Worm (Caenorhabditis elegans): ENCODE results near the gene F46G11.4.

The F46G11.4 gene

ce11 chrX:5782153-5782552 is 16.4 kb downstream of the F46G11.4 start, which contains the start of gene gakh-1 (continued):
- TF ChIP-seq nhr-48 (tag; optimal IDR thresholded peaks at IDR 0.05) (peak; percentile 38), T20F7.1 (GFP tag; optimal IDR thresholded peaks at IDR 0.05) (peak; percentile 52), ceh-44 (GFP tag; IDR thresholded peaks at IDR 0.05) (no peak), T26A8.4 (GFP tag; IDR thresholded peaks at IDR 0.05) (no peak), mes-2 (tag; optimal IDR thresholded peaks at IDR 0.05; ENCODE audit: poor library complexity, severe bottlenecking) (peak; percentile 72), unc-39 (tag; optimal IDR thresholded peaks at IDR 0.05) (no peak), F49E8.2 (tag; optimal IDR thresholded peaks at IDR 0.05; ENCODE audit: borderline replicate concordance) (no peak), set-16 (GFP tag; IDR thresholded peaks at IDR 0.05) (no peak), ctbp-1 (GFP tag; IDR thresholded peaks at IDR 0.05) (peak; percentile 50; the same call in 1 of the 2 replicates), lin-29 (GFP tag; IDR thresholded peaks at IDR 0.05) (no peak), ZK337.2 (GFP tag; IDR thresholded peaks at IDR 0.05) (no peak), nhr-28 (tag; optimal IDR thresholded peaks at IDR 0.05) (peak; percentile 31), egl-27 (tag; optimal IDR thresholded peaks at IDR 0.05) (no peak), nhr-6 (tag; optimal IDR thresholded peaks at IDR 0.05) (peak; percentile 39), daf-8 (GFP tag; IDR thresholded peaks at IDR 0.05) (no peak), lin-38 (GFP tag; IDR thresholded peaks at IDR 0.05) (no peak), D1046.2 (GFP tag; IDR thresholded peaks at IDR 0.05) (no peak), madf-9 (GFP tag; conservative IDR thresholded peaks at IDR 0.05) (no peak), lin-13 (GFP tag; optimal IDR thresholded peaks at IDR 0.05) (no peak), ztf-7 (tag; optimal IDR thresholded peaks at IDR 0.05) (peak; percentile 11), dve-1 (tag; optimal IDR thresholded peaks at IDR 0.05; ENCODE audit: insufficient read depth) (peak; percentile 73), daf-16 (GFP tag; optimal IDR thresholded peaks at IDR 0.05) (peak in 1 of 2 experiments; percentile 24), daf-16 (tag; optimal IDR thresholded peaks at IDR 0.05) (peak; percentile 36), nhr-42 (GFP tag; IDR thresholded peaks at IDR 0.05) (0 out of 2 replicates have a peak, but pooled peaks have one; percentile 18), spr-3 (GFP tag; optimal IDR thresholded peaks at IDR 0.05) (peak; percentile 13), hlh-11 (tag; optimal IDR thresholded peaks at IDR 0.05) (peak; percentile 79), dmd-6 (GFP tag; IDR thresholded peaks at IDR 0.05) (peak; percentile 57), daf-19 (GFP tag; conservative IDR thresholded peaks at IDR 0.05) (0 out of 2 replicates have a peak, but pooled peaks have one; percentile 51), vab-7 (GFP tag; IDR thresholded peaks at IDR 0.05) (no peak), mxl-3 (GFP tag; optimal IDR thresholded peaks at IDR 0.05) (peak; percentile 62), zag-1 (tag; optimal IDR thresholded peaks at IDR 0.05) (no peak), rbr-2 (tag; optimal IDR thresholded peaks at IDR 0.05) (peak; percentile 67), F26F4.8 (GFP tag; conservative IDR thresholded peaks at IDR 0.05) (no peak), snpc-4 (tag; optimal IDR thresholded peaks at IDR 0.05) (no peak), nhr-102 (tag; optimal IDR thresholded peaks at IDR 0.05) (peak; percentile 54), F44E2.7 (GFP tag; IDR thresholded peaks at IDR 0.05) (no peak), hif-1 (tag; optimal IDR thresholded peaks at IDR 0.05) (no peak), aly-2 (tag; optimal IDR thresholded peaks at IDR 0.05) (no peak), lim-7 (GFP tag; IDR thresholded peaks at IDR 0.05) (no peak), hlh-30 (tag; optimal IDR thresholded peaks at IDR 0.05; ENCODE audit: insufficient read depth) (peak; percentile 63), Y5F2A.4 (GFP tag; optimal IDR thresholded peaks at IDR 0.05) (no peak)

ce11 chrX:5781294-5781693 is 17.3 kb downstream of the F46G11.4 start:
- no peak for TF ChIP-seq pha-4 (GFP tag; IDR thresholded peaks at IDR 0.05)
- peak; percentile 31 for TF ChIP-seq pha-4 (tag; optimal IDR thresholded peaks at IDR 0.05)
- no peak for TF ChIP-seq spr-3 (GFP tag; optimal IDR thresholded peaks at IDR 0.05)
- TF ChIP-seq duxl-1 (tag; optimal IDR thresholded peaks at IDR 0.05; ENCODE audit: poor library complexity), result no peak
- no peak for TF ChIP-seq ctbp-1 (GFP tag; IDR thresholded peaks at IDR 0.05)
- TF ChIP-seq unc-130 (GFP tag; optimal IDR thresholded peaks at IDR 0.05), result no peak
- no peak for TF ChIP-seq nhr-42 (GFP tag; IDR thresholded peaks at IDR 0.05)
- no peak for TF ChIP-seq F26F4.8 (GFP tag; conservative IDR thresholded peaks at IDR 0.05)
- TF ChIP-seq mdl-1 (tag; optimal IDR thresholded peaks at IDR 0.05), result no peak
- no peak for TF ChIP-seq lin-39 (tag; optimal IDR thresholded peaks at IDR 0.05)
- peak; percentile 55 for TF ChIP-seq aha-1 (tag)

Data from whole organism, L4 larva.